Worm (Caenorhabditis elegans) whole organism, L4 larva: ENCODE results near the gene srsx-15.

Source experiments
- D1046.2 ChIP-seq: fragments of 200-800 bp; sonication (Bioruptor generic); IDR thresholded peaks from 2 replicates; pipeline ENCODE4 v1.3.6; 2022; ENCODE audit warnings: missing genetic modification characterization, missing compliant biosample characterization
- F26F4.8 ChIP-seq: fragments of 200-800 bp; sonication (Bioruptor generic); conservative IDR thresholded peaks from 2 replicates; pipeline ENCODE4 v1.3.6; 2022; ENCODE audit warnings: missing genetic modification characterization, missing compliant biosample characterization
- F37D6.2 ChIP-seq: sonication (generic microtip); optimal IDR thresholded peaks from 2 replicates; lab custom pipeline; 2016; ENCODE audit warnings: mild to moderate bottlenecking, missing genetic modification characterization, missing compliant biosample characterization
- F49E8.2 ChIP-seq: sonication (generic microtip); optimal IDR thresholded peaks from 2 replicates; lab custom pipeline; 2016; ENCODE audit warnings: missing compliant biosample characterization, mild to moderate bottlenecking, missing genetic modification characterization, borderline replicate concordance
- R02D3.7 ChIP-seq: fragments of 150-350 bp; sonication (generic microtip); optimal IDR thresholded peaks from 3 replicates; lab custom pipeline; 2014; ENCODE audit warnings: missing biosample characterization, missing genetic modification characterization
- T20F7.1 ChIP-seq: fragments of 200-800 bp; sonication (Bioruptor generic); optimal IDR thresholded peaks from 2 replicates; lab custom pipeline; 2018; ENCODE audit warnings: mild to moderate bottlenecking, missing genetic modification characterization, missing compliant biosample characterization
- T26A8.4 ChIP-seq: fragments of 200-800 bp; sonication (Bioruptor generic); IDR thresholded peaks from 2 replicates; pipeline ENCODE4 v1.3.6; 2022; ENCODE audit warnings: missing genetic modification characterization, missing compliant biosample characterization
- Y48G9A.11 ChIP-seq: fragments of 200-800 bp; sonication (Bioruptor generic); IDR thresholded peaks from 2 replicates; pipeline ENCODE4 v1.3.6; 2022; ENCODE audit warnings: missing genetic modification reagents, missing genetic modification characterization, missing compliant biosample characterization
- Y75B8A.6 ChIP-seq: fragments of 200-800 bp; sonication (Bioruptor generic); IDR thresholded peaks from 2 replicates; pipeline ENCODE4 v1.3.6; 2022; ENCODE audit warnings: missing genetic modification reagents, missing genetic modification characterization, missing compliant biosample characterization
- ama-1 ChIP-seq: fragments of 150-350 bp; optimal IDR thresholded peaks from 2 replicates; lab custom pipeline; 2014; ENCODE audit warnings: inconsistent platforms, mixed read lengths
- attf-4 ChIP-seq: sonication (generic microtip); optimal IDR thresholded peaks from 3 replicates; lab custom pipeline; 2017; ENCODE audit warnings: missing biosample characterization, missing genetic modification characterization
- ceh-32 ChIP-seq: sonication (generic microtip); optimal IDR thresholded peaks from 2 replicates; lab custom pipeline; 2016; ENCODE audit warnings: mild to moderate bottlenecking, missing genetic modification characterization, missing compliant biosample characterization; ENCODE audit not compliant: poor library complexity
- ceh-62 ChIP-seq: sonication (generic microtip); optimal IDR thresholded peaks from 2 replicates; lab custom pipeline; 2017; ENCODE audit warnings: missing biosample characterization, missing genetic modification characterization
- ceh-82 ChIP-seq: sonication (generic microtip); optimal IDR thresholded peaks from 2 replicates; lab custom pipeline; 2017; ENCODE audit warnings: missing biosample characterization, missing genetic modification characterization
- ctbp-1 ChIP-seq: fragments of 200-800 bp; sonication (Bioruptor generic); IDR thresholded peaks from 2 replicates; pipeline ENCODE4 v1.3.6; 2022; ENCODE audit warnings: missing genetic modification reagents, missing genetic modification characterization, missing compliant biosample characterization
- daf-16 ChIP-seq, 3 experiments: sonication (generic microtip); optimal IDR thresholded peaks; 2 replicates each; lab custom pipeline; 2016 to 2017; ENCODE audit warnings: missing genetic modification characterization in 3 of 3, missing genetic modification reagents in 3 of 3, mild to moderate bottlenecking in 2 of 3, missing compliant biosample characterization in 2 of 3, missing biosample characterization in 1 of 3, moderate library complexity in 1 of 3
- dmd-8 ChIP-seq: fragments of 200-800 bp; sonication (Bioruptor generic); IDR thresholded peaks from 2 replicates; pipeline ENCODE4 v1.3.6; 2022; ENCODE audit warnings: missing genetic modification characterization, missing compliant biosample characterization
- dpl-1 ChIP-seq: fragments of 150-350 bp; optimal IDR thresholded peaks from 2 replicates; lab custom pipeline; 2014; ENCODE audit warnings: missing biosample characterization, missing genetic modification reagents, missing genetic modification characterization
- dve-1 ChIP-seq: sonication (generic microtip); optimal IDR thresholded peaks from 2 replicates; lab custom pipeline; 2017; ENCODE audit warnings: antibody characterized with exemption, mild to moderate bottlenecking, missing genetic modification characterization, missing compliant biosample characterization; ENCODE audit not compliant: insufficient read depth
- gei-8 ChIP-seq: fragments of 200-800 bp; sonication (Bioruptor generic); optimal IDR thresholded peaks from 2 replicates; lab custom pipeline; 2018; ENCODE audit warnings: mild to moderate bottlenecking, missing genetic modification characterization, missing compliant biosample characterization
- hlh-30 ChIP-seq: sonication (generic microtip); optimal IDR thresholded peaks from 2 replicates; lab custom pipeline; 2017; ENCODE audit warnings: antibody characterized with exemption, mild to moderate bottlenecking, missing genetic modification characterization, missing compliant biosample characterization; ENCODE audit not compliant: insufficient read depth
- lim-7 ChIP-seq: fragments of 200-800 bp; sonication (Bioruptor generic); IDR thresholded peaks from 2 replicates; pipeline ENCODE4 v1.3.6; 2022; ENCODE audit warnings: missing genetic modification characterization, missing compliant biosample characterization
- lin-1 ChIP-seq: fragments of 200-800 bp; sonication (Bioruptor generic); IDR thresholded peaks from 2 replicates; pipeline ENCODE4 v1.3.6; 2022; ENCODE audit warnings: missing genetic modification reagents, missing genetic modification characterization, missing compliant biosample characterization
- lin-13 ChIP-seq: fragments of 150-350 bp; optimal IDR thresholded peaks from 2 replicates; lab custom pipeline; 2014; ENCODE audit warnings: missing biosample characterization, missing genetic modification reagents, missing genetic modification characterization
- lin-15B ChIP-seq: fragments of 150-350 bp; sonication (generic microtip); optimal IDR thresholded peaks from 3 replicates; lab custom pipeline; 2014; ENCODE audit warnings: missing biosample characterization, missing genetic modification characterization
- lin-29 ChIP-seq: fragments of 200-800 bp; sonication (Bioruptor generic); IDR thresholded peaks from 2 replicates; pipeline ENCODE4 v1.3.6; 2022; ENCODE audit warnings: missing genetic modification reagents, missing genetic modification characterization, missing compliant biosample characterization
- lin-38 ChIP-seq: fragments of 200-800 bp; sonication (Bioruptor generic); IDR thresholded peaks from 2 replicates; pipeline ENCODE4 v1.3.6; 2022; ENCODE audit warnings: missing genetic modification reagents, missing genetic modification characterization, missing compliant biosample characterization
- mxl-2 ChIP-seq: fragments of 200-800 bp; sonication (Bioruptor generic); conservative IDR thresholded peaks from 2 replicates; pipeline ENCODE4 v1.3.6; 2022; ENCODE audit warnings: missing genetic modification reagents, missing genetic modification characterization, missing compliant biosample characterization
- nhr-10 ChIP-seq: fragments of 150-350 bp; optimal IDR thresholded peaks from 2 replicates; lab custom pipeline; 2014; ENCODE audit warnings: missing biosample characterization, missing genetic modification characterization
- nhr-102 ChIP-seq: sonication (generic microtip); optimal IDR thresholded peaks from 2 replicates; lab custom pipeline; 2016; ENCODE audit warnings: mild to moderate bottlenecking, missing genetic modification characterization, moderate library complexity, missing compliant biosample characterization
- nhr-11 ChIP-seq: fragments of 150-350 bp; optimal IDR thresholded peaks from 2 replicates; lab custom pipeline; 2014; ENCODE audit warnings: missing biosample characterization, missing genetic modification characterization
- nhr-237 ChIP-seq: sonication (generic microtip); optimal IDR thresholded peaks from 2 replicates; lab custom pipeline; 2017; ENCODE audit warnings: missing biosample characterization, missing genetic modification characterization
- nhr-25 ChIP-seq: sonication (generic microtip); optimal IDR thresholded peaks from 2 replicates; lab custom pipeline; 2017; ENCODE audit warnings: missing genetic modification characterization, mild to moderate bottlenecking, missing compliant biosample characterization, antibody characterized with exemption, moderate library complexity, borderline replicate concordance; ENCODE audit not compliant: insufficient read depth
- nhr-41 ChIP-seq: fragments of 200-800 bp; sonication (Bioruptor generic); IDR thresholded peaks from 2 replicates; pipeline ENCODE4 v1.3.6; 2022; ENCODE audit warnings: missing genetic modification reagents, missing genetic modification characterization, missing compliant biosample characterization
- nhr-77 ChIP-seq: fragments of 150-350 bp; optimal IDR thresholded peaks from 2 replicates; lab custom pipeline; 2014; ENCODE audit warnings: missing biosample characterization, missing genetic modification characterization
- pha-4 ChIP-seq, 2 experiments: fragments of 150-350 bp in 1 of 2; fragments of 200-800 bp in 1 of 2; sonication (Bioruptor generic) in 1 of 2; IDR thresholded peaks in 1 of 2; optimal IDR thresholded peaks in 1 of 2; 2 replicates each; pipeline versions ENCODE4 v1.3.6 to Lab custom; 2014 to 2022; ENCODE audit warnings: missing genetic modification characterization in 2 of 2, missing genetic modification reagents in 2 of 2, missing biosample characterization in 1 of 2, missing compliant biosample characterization in 1 of 2
- rbr-2 ChIP-seq: sonication (generic microtip); optimal IDR thresholded peaks from 2 replicates; lab custom pipeline; 2016; ENCODE audit warnings: missing genotype, missing genetic modification characterization, missing compliant biosample characterization
- spr-1 ChIP-seq: sonication (generic microtip); optimal IDR thresholded peaks from 2 replicates; lab custom pipeline; 2016; ENCODE audit warnings: mild to moderate bottlenecking, missing genetic modification characterization, missing compliant biosample characterization
- unc-62 ChIP-seq, 3 experiments: fragments of 150-350 bp in 1 of 3; sonication (generic microtip); optimal IDR thresholded peaks in 2 of 3; peaks in 1 of 3; 1 replicate in 1 of 3; 2 replicates in 2 of 3; lab custom pipeline; 2014 to 2017; ENCODE audit warnings: missing biosample characterization in 3 of 3, missing genetic modification characterization in 3 of 3, missing genetic modification reagents in 3 of 3, missing genotype in 1 of 3
- zag-1 ChIP-seq: fragments of 150-350 bp; optimal IDR thresholded peaks from 2 replicates; lab custom pipeline; 2014; ENCODE audit warnings: missing biosample characterization, missing genetic modification characterization
- zip-2 ChIP-seq: fragments of 150-350 bp; optimal IDR thresholded peaks from 2 replicates; lab custom pipeline; 2014; ENCODE audit warnings: missing biosample characterization, missing genetic modification characterization

srsx-15 gene

ce11 chrIV:5649073-5649583, 25.5 kb upstream of the srsx-15 start, which contains the start of gene csn-5:
Gene csn-5 (plus strand): TSS chrIV:5649533.
- TF ChIP-seq nhr-11 (tag; lab: Kevin White, UChicago) (no peak), lin-15B (tag; lab: Kevin White, UChicago) (no peak), F49E8.2 (no peak), Y48G9A.11 (GFP tag; lab: Robert Waterston, UW) (peak; percentile 92), D1046.2 (GFP tag; lab: Robert Waterston, UW) (no peak), zag-1 (tag; lab: Kevin White, UChicago) (no peak), ceh-32 (tag; lab: Kevin White, UChicago) (no peak), hlh-30 (tag; lab: Kevin White, UChicago) (peak; percentile 19), unc-62 (GFP tag; optimal IDR thresholded peaks at IDR 0.05 in 1 of 2; lab: Kevin White, UChicago) (no peak), unc-62 (tag; optimal IDR thresholded peaks at IDR 0.05; lab: Kevin White, UChicago) (no peak), F37D6.2 (tag; lab: Kevin White, UChicago) (no peak), lin-13 (GFP tag; lab: Kevin White, UChicago) (no peak), dmd-8 (no peak), mxl-2 (no peak), T20F7.1 (GFP tag; lab: Kevin White, UChicago) (peak; percentile 93), Y75B8A.6 (GFP tag; lab: Robert Waterston, UW) (no peak), zip-2 (tag; lab: Kevin White, UChicago) (no peak), R02D3.7 (peak; percentile 64), F26F4.8 (GFP tag; lab: Robert Waterston, UW) (no peak), nhr-25 (tag; lab: Kevin White, UChicago) (no peak), lim-7 (GFP tag; lab: Robert Waterston, UW) (no peak), nhr-77 (tag; lab: Kevin White, UChicago) (no peak), rbr-2 (tag; lab: Kevin White, UChicago) (no peak), dpl-1 (peak; percentile 12), spr-1 (tag; lab: Kevin White, UChicago) (no peak), nhr-102 (tag; lab: Kevin White, UChicago) (no peak), daf-16 (GFP tag; optimal IDR thresholded peaks at IDR 0.05; lab: Kevin White, UChicago) (no peak), daf-16 (tag; optimal IDR thresholded peaks at IDR 0.05; lab: Kevin White, UChicago) (peak; percentile 59), gei-8 (GFP tag; lab: Kevin White, UChicago) (no peak), nhr-237 (tag; lab: Kevin White, UChicago) (no peak)
- TF ChIP-seq, all 104 proteins: peak for 6

ce11 chrIV:5645514-5646052, 22.0 kb upstream of the srsx-15 start, which contains the start of the genes srd-8 and B0547.2:
Gene srd-8 (minus strand): TSS chrIV:5645614.
Gene B0547.2 (plus strand): TSS chrIV:5646002.
- TF ChIP-seq nhr-41 (GFP tag; lab: Robert Waterston, UW) (no peak), T26A8.4 (GFP tag; lab: Robert Waterston, UW) (no peak), nhr-11 (tag; lab: Kevin White, UChicago) (no peak), lin-1 (GFP tag; lab: Robert Waterston, UW) (no peak), pha-4 (GFP tag; IDR thresholded peaks at IDR 0.05; lab: Robert Waterston, UW) (no peak), pha-4 (tag; optimal IDR thresholded peaks at IDR 0.05; lab: Kevin White, UChicago) (no peak), ama-1 (no peak), dve-1 (tag; lab: Kevin White, UChicago) (no peak), lin-29 (no peak), nhr-10 (no peak), mxl-2 (no peak), gei-8 (GFP tag; lab: Kevin White, UChicago) (no peak), ceh-62 (no peak), ceh-82 (tag; lab: Kevin White, UChicago) (no peak), attf-4 (tag; lab: Kevin White, UChicago) (no peak), ctbp-1 (no peak), F49E8.2 (no peak), zip-2 (tag; lab: Kevin White, UChicago) (no peak), R02D3.7 (no peak), lin-38 (no peak)
